Worm (Caenorhabditis elegans): ENCODE data around the gene ooc-5.

Gene ooc-5

ce11 chrII:8959081-8959480, 33.9 kb upstream of the ooc-5 start:
- no peak for TF ChIP-seq sma-3 (GFP tag; optimal IDR thresholded peaks at IDR 0.05)
- TF ChIP-seq nhr-237 (tag; optimal IDR thresholded peaks at IDR 0.05): no peak
- no peak for TF ChIP-seq mbf-1 (tag; optimal IDR thresholded peaks at IDR 0.05)
- no peak for TF ChIP-seq aly-2 (tag; optimal IDR thresholded peaks at IDR 0.05)
- no peak for TF ChIP-seq lin-39 (tag; optimal IDR thresholded peaks at IDR 0.05)
- TF ChIP-seq ztf-11 (tag; optimal IDR thresholded peaks at IDR 0.05): no peak
- TF ChIP-seq crh-2 (tag; optimal IDR thresholded peaks at IDR 0.05): no peak
- TF ChIP-seq lsy-2 (tag; optimal IDR thresholded peaks at IDR 0.05): peak in 1 of 2 experiments; percentile 20
- peak; percentile 61 for TF ChIP-seq sma-9 (GFP tag; optimal IDR thresholded peaks at IDR 0.05)
- no peak for TF ChIP-seq sma-9 (tag; optimal IDR thresholded peaks at IDR 0.05)
- TF ChIP-seq unc-55 (GFP tag; optimal IDR thresholded peaks at IDR 0.05): no peak
- no peak for TF ChIP-seq gmeb-1 (tag; optimal IDR thresholded peaks at IDR 0.05)
- peak; percentile 65 for TF ChIP-seq F13H6.1 (tag; optimal IDR thresholded peaks at IDR 0.05)
- no peak for TF ChIP-seq nhr-23 (tag; optimal IDR thresholded peaks at IDR 0.05)
- TF ChIP-seq ama-1 (optimal IDR thresholded peaks at IDR 0.05): peak; percentile 4
- TF ChIP-seq nhr-129 (tag; optimal IDR thresholded peaks at IDR 0.05): peak; percentile 77
- no peak for TF ChIP-seq zag-1 (tag; optimal IDR thresholded peaks at IDR 0.05)
- peak; percentile 22 for TF ChIP-seq C34F6.9 (tag; optimal IDR thresholded peaks at IDR 0.05)

- TF ChIP-seq fos-1 (tag; optimal IDR thresholded peaks at IDR 0.05): no peak
- TF ChIP-seq sma-3 (GFP tag; optimal IDR thresholded peaks at IDR 0.05): no peak
- no peak for TF ChIP-seq F13H6.1 (tag; optimal IDR thresholded peaks at IDR 0.05)
- TF ChIP-seq elt-1 (tag; optimal IDR thresholded peaks at IDR 0.05): no peak
- no peak for TF ChIP-seq nhr-21 (tag; optimal IDR thresholded peaks at IDR 0.05)
- TF ChIP-seq ztf-1 (GFP tag; conservative IDR thresholded peaks at IDR 0.05): no peak
- TF ChIP-seq nhr-23 (tag; optimal IDR thresholded peaks at IDR 0.05): no peak
- no peak for TF ChIP-seq unc-62 (GFP tag; optimal IDR thresholded peaks at IDR 0.05)
- no peak for TF ChIP-seq lin-11 (tag; optimal IDR thresholded peaks at IDR 0.05)
- TF ChIP-seq lin-13 (GFP tag; optimal IDR thresholded peaks at IDR 0.05): no peak
- no peak for TF ChIP-seq peb-1 (tag; optimal IDR thresholded peaks at IDR 0.05)
- no peak for TF ChIP-seq C34F6.9 (tag; optimal IDR thresholded peaks at IDR 0.05)
- TF ChIP-seq mab-5 (tag; optimal IDR thresholded peaks at IDR 0.05): no peak
- TF ChIP-seq blmp-1 (tag; optimal IDR thresholded peaks at IDR 0.05; ENCODE audit: insufficient read depth): no peak
- no peak for TF ChIP-seq crh-2 (tag; optimal IDR thresholded peaks at IDR 0.05)
Measured at ce11 chrII:8960414-8960813, 32.5 kb upstream of the ooc-5 start, which contains the start of gene cal-2. TSS of gene cal-2 (plus strand) at chrII:8960714.

- TF ChIP-seq nhr-11 (tag; optimal IDR thresholded peaks at IDR 0.05) (no peak), ama-1 (optimal IDR thresholded peaks at IDR 0.05) (peak; percentile 9), sma-9 (GFP tag; optimal IDR thresholded peaks at IDR 0.05) (peak; percentile 12), sma-9 (tag; optimal IDR thresholded peaks at IDR 0.05) (no peak), nhr-129 (tag; optimal IDR thresholded peaks at IDR 0.05) (peak; percentile 73)
Measured at ce11 chrII:8961450-8961849, 31.5 kb upstream of the ooc-5 start.

- TF ChIP-seq lsy-2 (tag; optimal IDR thresholded peaks at IDR 0.05) (peak in 1 of 2 experiments; percentile 25), mab-5 (tag; optimal IDR thresholded peaks at IDR 0.05) (peak; percentile 7), F13H6.1 (tag; optimal IDR thresholded peaks at IDR 0.05) (peak; percentile 30), alr-1 (tag; optimal IDR thresholded peaks at IDR 0.05) (no peak), nhr-129 (tag; optimal IDR thresholded peaks at IDR 0.05) (peak; percentile 8), lin-39 (tag; optimal IDR thresholded peaks at IDR 0.05) (peak; percentile 27), C34F6.9 (tag; optimal IDR thresholded peaks at IDR 0.05) (peak; percentile 37), blmp-1 (tag; optimal IDR thresholded peaks at IDR 0.05; ENCODE audit: insufficient read depth) (no peak), sma-9 (GFP tag; optimal IDR thresholded peaks at IDR 0.05) (peak; percentile 46), sma-9 (tag; optimal IDR thresholded peaks at IDR 0.05) (no peak), zag-1 (tag; optimal IDR thresholded peaks at IDR 0.05) (no peak), sem-4 (tag; optimal IDR thresholded peaks at IDR 0.05) (peak; percentile 7), crh-2 (tag; optimal IDR thresholded peaks at IDR 0.05) (peak; percentile 23)
Measured at ce11 chrII:8962206-8962605, 30.8 kb upstream of the ooc-5 start.

- TF ChIP-seq snpc-4 (tag; optimal IDR thresholded peaks at IDR 0.05) (no peak), blmp-1 (tag; optimal IDR thresholded peaks at IDR 0.05; ENCODE audit: insufficient read depth) (no peak), ama-1 (optimal IDR thresholded peaks at IDR 0.05) (no peak), nhr-21 (tag; optimal IDR thresholded peaks at IDR 0.05) (no peak), fos-1 (tag; optimal IDR thresholded peaks at IDR 0.05) (no peak), lin-13 (GFP tag; optimal IDR thresholded peaks at IDR 0.05) (no peak), nhr-6 (tag; optimal IDR thresholded peaks at IDR 0.05) (no peak), nhr-129 (tag; optimal IDR thresholded peaks at IDR 0.05) (no peak)
Measured at ce11 chrII:8964049-8964448, 28.9 kb upstream of the ooc-5 start, which contains the start of gene sftd-3. TSS of gene sftd-3 (minus strand) at chrII:8964149.

All from whole organism, L2 larva.